Fruit fly (Drosophila melanogaster) whole organism, adult: Measurements from ENCODE around the gene sea.

Experiments
- CG12768 ChIP-seq: fragments of 200-800 bp; sonication (Bioruptor generic); optimal IDR thresholded peaks from 2 replicates; lab custom pipeline; 2017; ENCODE audit warnings: missing biosample characterization, missing genetic modification characterization, mild to moderate bottlenecking, moderate library complexity, missing genetic modification reagents
- Clk ChIP-seq: fragments of 200-800 bp; sonication (Bioruptor generic); optimal IDR thresholded peaks from 2 replicates; lab custom pipeline; 2017; ENCODE audit warnings: missing biosample characterization, missing genetic modification characterization
- Mnt ChIP-seq: fragments of 200-800 bp; sonication (Bioruptor generic); optimal IDR thresholded peaks from 2 replicates; lab custom pipeline; 2016; ENCODE audit warnings: missing biosample characterization, mild to moderate bottlenecking, missing genetic modification characterization

DNA sequence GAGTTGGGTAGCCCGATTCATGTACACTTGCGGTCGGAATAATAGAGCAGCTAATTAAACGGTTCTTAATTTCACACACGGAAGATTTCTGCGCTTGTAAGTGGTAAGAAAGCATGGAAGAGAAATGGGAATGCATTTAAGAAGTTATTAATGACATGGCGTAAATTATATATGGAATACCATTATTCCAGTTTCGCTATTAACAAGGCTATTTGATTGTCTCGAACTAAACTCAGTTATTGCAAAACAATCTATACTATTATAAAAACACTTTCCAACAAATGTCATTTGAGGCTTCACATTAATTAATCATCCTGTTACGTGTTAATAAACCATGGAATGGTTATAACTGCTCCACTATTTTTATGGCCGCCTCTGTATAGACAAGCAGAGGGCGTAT lies 49.4 kb upstream of the sea start:
- TF ChIP-seq CG12768 (GFP tag; lab: Kevin White, UChicago) (no peak), Clk (GFP tag; lab: Kevin White, UChicago) (no peak), Mnt (GFP tag; lab: Kevin White, UChicago) (no peak)
